Worm (Caenorhabditis elegans) whole organism, mixed stage, embryonic: ENCODE data around the gene copb-1.
A peak's percentile ranks its signal among the peaks of the same experiment; 100 is the strongest.
"Not testable (repeated sequence)": the region's sequence is repeated elsewhere in the genome, so short reads cannot be mapped to it uniquely, and the experiment has no call there.

Source experiments
- M03D4.4 ChIP-seq: sonication (generic microtip); optimal IDR thresholded peaks from 2 replicates; lab custom pipeline; 2017; ENCODE audit warnings: mild to moderate bottlenecking, missing genetic modification characterization, missing compliant biosample characterization
- blmp-1 ChIP-seq: fragments of 150-350 bp; optimal IDR thresholded peaks from 2 replicates; lab custom pipeline; 2014; ENCODE audit warnings: missing biosample characterization, missing genetic modification characterization
- ceh-39 ChIP-seq: fragments of 150-350 bp; optimal IDR thresholded peaks from 2 replicates; lab custom pipeline; 2014; ENCODE audit warnings: missing biosample characterization, missing genetic modification characterization
- ceh-43 ChIP-seq: fragments of 200-800 bp; sonication (Bioruptor generic); optimal IDR thresholded peaks from 2 replicates; lab custom pipeline; 2018; ENCODE audit warnings: mild to moderate bottlenecking, missing genetic modification characterization, moderate library complexity, missing compliant biosample characterization
- ces-1 ChIP-seq: fragments of 150-350 bp; optimal IDR thresholded peaks from 2 replicates; lab custom pipeline; 2014; ENCODE audit warnings: missing biosample characterization, missing genetic modification reagents, missing genetic modification characterization
- cnd-1 ChIP-seq: fragments of 200-800 bp; sonication (Bioruptor generic); optimal IDR thresholded peaks from 2 replicates; lab custom pipeline; 2018; ENCODE audit warnings: mild to moderate bottlenecking, missing genetic modification characterization, missing compliant biosample characterization
- drap-1 ChIP-seq: fragments of 200-800 bp; sonication (Bioruptor generic); optimal IDR thresholded peaks from 3 replicates; lab custom pipeline; 2018; ENCODE audit warnings: mild to moderate bottlenecking, missing genetic modification characterization, missing compliant biosample characterization
- elt-1 ChIP-seq: sonication (generic microtip); optimal IDR thresholded peaks from 2 replicates; lab custom pipeline; 2017; ENCODE audit warnings: missing genetic modification characterization, mild to moderate bottlenecking, missing compliant biosample characterization, antibody characterized with exemption, moderate library complexity, borderline replicate concordance; ENCODE audit not compliant: insufficient read depth
- flh-1 ChIP-seq: fragments of 200-800 bp; sonication (Bioruptor generic); optimal IDR thresholded peaks from 2 replicates; lab custom pipeline; 2018; ENCODE audit warnings: mild to moderate bottlenecking, missing genetic modification characterization, moderate library complexity, missing compliant biosample characterization
- ham-2 ChIP-seq: fragments of 200-800 bp; sonication (Bioruptor generic); optimal IDR thresholded peaks from 2 replicates; lab custom pipeline; 2018; ENCODE audit warnings: mild to moderate bottlenecking, missing genetic modification characterization, missing compliant biosample characterization
- lin-13 ChIP-seq: fragments of 150-350 bp; optimal IDR thresholded peaks from 2 replicates; lab custom pipeline; 2014; ENCODE audit warnings: missing biosample characterization, missing genetic modification characterization
- lin-32 ChIP-seq: fragments of 200-800 bp; sonication (Bioruptor generic); optimal IDR thresholded peaks from 2 replicates; lab custom pipeline; 2018; ENCODE audit warnings: mild to moderate bottlenecking, missing genetic modification characterization, missing compliant biosample characterization
- mab-5 ChIP-seq: fragments of 150-350 bp; optimal IDR thresholded peaks from 2 replicates; lab custom pipeline; 2014; ENCODE audit warnings: missing biosample characterization, missing genetic modification characterization
- mls-2 ChIP-seq: sonication (generic microtip); optimal IDR thresholded peaks from 2 replicates; lab custom pipeline; 2016; ENCODE audit warnings: mild to moderate bottlenecking, missing genetic modification characterization, moderate library complexity, missing compliant biosample characterization
- nhr-12 ChIP-seq: fragments of 150-350 bp; optimal IDR thresholded peaks from 2 replicates; lab custom pipeline; 2014; ENCODE audit warnings: missing biosample characterization, missing genetic modification characterization
- nhr-237 ChIP-seq: fragments of 150-350 bp; optimal IDR thresholded peaks from 2 replicates; lab custom pipeline; 2014; ENCODE audit warnings: missing biosample characterization, missing genetic modification characterization
- nhr-28 ChIP-seq: fragments of 150-350 bp; optimal IDR thresholded peaks from 2 replicates; lab custom pipeline; 2014; ENCODE audit warnings: missing biosample characterization, missing genetic modification characterization
- nhr-76 ChIP-seq: sonication (generic microtip); optimal IDR thresholded peaks from 2 replicates; lab custom pipeline; 2017; ENCODE audit warnings: missing biosample characterization, missing genetic modification characterization
- pha-4 ChIP-seq: fragments of 150-350 bp; optimal IDR thresholded peaks from 2 replicates; lab custom pipeline; 2018; ENCODE audit warnings: missing biosample characterization, missing genetic modification reagents, missing genetic modification characterization
- sem-2 ChIP-seq: fragments of 200-800 bp; sonication (Bioruptor generic); optimal IDR thresholded peaks from 2 replicates; lab custom pipeline; 2018; ENCODE audit warnings: mild to moderate bottlenecking, missing genetic modification characterization, missing compliant biosample characterization
- snpc-4 ChIP-seq: fragments of 150-350 bp; optimal IDR thresholded peaks from 2 replicates; lab custom pipeline; 2014; ENCODE audit warnings: missing biosample characterization, missing genetic modification characterization
- sptf-1 ChIP-seq: sonication (generic microtip); optimal IDR thresholded peaks from 2 replicates; lab custom pipeline; 2017; ENCODE audit warnings: mild to moderate bottlenecking, missing genetic modification characterization, moderate library complexity, missing compliant biosample characterization
- tbx-8 ChIP-seq: fragments of 200-800 bp; sonication (Bioruptor generic); optimal IDR thresholded peaks from 2 replicates; lab custom pipeline; 2018; ENCODE audit warnings: mild to moderate bottlenecking, missing genetic modification characterization, moderate library complexity, missing compliant biosample characterization
- unc-120 ChIP-seq: sonication (generic microtip); optimal IDR thresholded peaks from 2 replicates; lab custom pipeline; 2017; ENCODE audit warnings: missing genetic modification characterization, missing compliant biosample characterization; ENCODE audit not compliant: poor library complexity, severe bottlenecking
- unc-39 ChIP-seq: fragments of 150-350 bp; optimal IDR thresholded peaks from 2 replicates; lab custom pipeline; 2014; ENCODE audit warnings: missing biosample characterization, missing genetic modification characterization
- unc-62 ChIP-seq: fragments of 150-350 bp; optimal IDR thresholded peaks from 2 replicates; lab custom pipeline; 2014; ENCODE audit warnings: missing biosample characterization, missing genetic modification reagents, missing genetic modification characterization
- zip-8 ChIP-seq: fragments of 150-350 bp; optimal IDR thresholded peaks from 2 replicates; lab custom pipeline; 2014; ENCODE audit warnings: missing biosample characterization, missing genetic modification characterization
- ztf-11 ChIP-seq: fragments of 150-350 bp; optimal IDR thresholded peaks from 2 replicates; lab custom pipeline; 2014; ENCODE audit warnings: missing biosample characterization, missing genetic modification characterization

copb-1 gene

DNA sequence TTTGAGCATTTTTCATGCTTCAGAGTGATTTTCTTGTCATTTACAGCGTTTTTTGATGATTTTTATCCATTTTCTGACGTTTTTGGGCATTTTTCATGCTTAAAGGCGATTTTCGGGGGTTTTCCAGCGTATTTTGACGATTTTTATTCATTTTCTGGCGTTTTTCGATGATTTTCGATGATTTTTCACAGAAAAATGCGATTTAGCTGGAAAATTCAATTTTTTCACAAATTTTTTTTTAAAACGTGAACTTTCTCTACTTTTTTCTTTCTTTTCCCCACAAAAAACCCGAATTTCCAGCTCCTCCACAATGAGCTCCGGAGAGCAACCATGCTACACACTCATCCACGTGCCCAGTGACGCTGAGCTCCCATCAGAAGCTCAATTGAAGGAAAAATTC is at the start of gene copb-1:
Gene copb-1, plus strand, starts transcription at position 301 of the 400 bp plus-strand sequence.
- TF ChIP-seq cnd-1 (tag; lab: Kevin White, UChicago) (no peak), zip-8 (tag; lab: Kevin White, UChicago) (no peak), M03D4.4 (tag; lab: Kevin White, UChicago) (no peak), mab-5 (tag; lab: Kevin White, UChicago) (no peak), drap-1 (GFP tag; lab: Kevin White, UChicago) (no peak), elt-1 (tag; lab: Kevin White, UChicago) (no peak), unc-62 (GFP tag; lab: Kevin White, UChicago) (no peak), mls-2 (tag; lab: Kevin White, UChicago) (no peak), unc-39 (tag; lab: Kevin White, UChicago) (no peak), ceh-43 (no peak), ztf-11 (no peak), tbx-8 (GFP tag; lab: Kevin White, UChicago) (no peak), lin-13 (tag; lab: Kevin White, UChicago) (no peak), snpc-4 (no peak), flh-1 (no peak), ceh-39 (tag; lab: Kevin White, UChicago) (no peak), nhr-28 (tag; lab: Kevin White, UChicago) (no peak), ham-2 (GFP tag; lab: Kevin White, UChicago) (no peak), nhr-237 (no peak), sem-2 (GFP tag; lab: Kevin White, UChicago) (no peak)

DNA sequence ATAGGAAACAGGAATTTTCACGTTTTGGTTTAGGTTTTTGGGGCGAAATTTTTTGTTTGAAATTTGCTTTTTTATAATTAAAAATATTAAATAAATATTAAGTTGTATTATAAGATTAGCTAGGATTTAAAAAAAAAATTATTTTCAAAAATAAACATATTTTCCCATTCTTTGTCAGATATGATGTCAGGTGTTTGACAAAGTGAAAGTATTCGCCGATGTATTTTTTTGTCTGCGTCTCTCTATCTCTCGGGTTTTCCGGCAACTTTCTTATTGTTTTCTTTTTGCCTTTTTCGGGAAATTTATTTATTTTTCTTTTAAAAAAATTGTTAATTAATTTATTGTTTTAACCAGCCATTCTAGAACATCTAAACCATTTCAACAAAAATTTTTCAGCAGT is 48.2 kb upstream of the copb-1 start:
- no peak for TF ChIP-seq nhr-12
- no peak for TF ChIP-seq unc-120 (tag; lab: Kevin White, UChicago)
- TF ChIP-seq ces-1 (GFP tag; lab: Kevin White, UChicago) = no peak
- TF ChIP-seq blmp-1 (tag; lab: Kevin White, UChicago) = peak; percentile 31
- TF ChIP-seq, all 35 proteins: peak for 1

DNA sequence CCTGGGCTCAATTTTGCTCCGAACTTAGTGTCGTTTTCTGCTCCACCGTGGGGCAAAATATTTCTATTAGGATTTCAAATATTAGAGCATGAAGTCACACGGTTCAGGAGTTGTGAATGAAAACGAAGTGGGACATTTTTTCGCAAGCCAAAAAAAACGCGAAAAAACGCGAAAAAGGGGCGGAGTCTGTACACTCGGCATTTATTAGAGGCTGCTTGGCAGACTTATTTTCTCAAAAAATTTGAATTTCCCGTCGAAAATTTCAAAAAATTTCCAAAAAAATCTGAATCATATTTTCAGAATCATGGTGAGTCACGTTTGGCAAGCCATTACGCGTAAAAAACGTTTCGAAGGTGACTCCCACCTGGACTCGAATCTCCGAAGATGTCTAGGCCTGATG is 46.1 kb upstream of the copb-1 start, which contains the start of gene B0454.6:
Gene B0454.6, plus strand, starts transcription at position 301 of the 400 bp plus-strand sequence.
- TF ChIP-seq snpc-4; nhr-76 (tag; lab: Kevin White, UChicago); nhr-28 (tag; lab: Kevin White, UChicago): not testable (repeated sequence)

DNA sequence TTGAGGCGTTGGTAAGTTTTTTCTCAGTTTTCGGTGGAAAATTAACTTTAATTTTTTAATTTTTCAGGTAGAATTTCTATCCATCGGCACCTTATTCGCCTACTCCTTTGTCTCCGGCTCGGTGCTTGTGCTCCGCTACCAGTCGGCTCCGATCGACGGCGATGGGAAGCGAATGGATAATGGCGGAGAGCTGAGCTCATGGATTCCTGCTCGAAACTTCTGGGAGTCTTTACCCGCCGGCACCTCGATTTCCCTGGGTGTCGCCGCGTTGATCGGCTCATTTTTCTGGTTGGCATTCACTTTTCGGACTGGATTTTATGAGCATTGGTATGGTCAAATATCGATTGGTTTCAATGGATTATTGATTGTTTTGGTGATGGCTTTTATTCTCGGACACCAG is 43.7 kb upstream of the copb-1 start:
- TF ChIP-seq sptf-1 (tag; lab: Kevin White, UChicago) (no peak), lin-32 (GFP tag; lab: Kevin White, UChicago) (no peak), pha-4 (no peak), M03D4.4 (tag; lab: Kevin White, UChicago) (no peak), blmp-1 (tag; lab: Kevin White, UChicago) (no peak), ceh-39 (tag; lab: Kevin White, UChicago) (no peak), ham-2 (GFP tag; lab: Kevin White, UChicago) (no peak), nhr-12 (no peak), unc-39 (tag; lab: Kevin White, UChicago) (no peak), lin-13 (tag; lab: Kevin White, UChicago) (no peak), ztf-11 (no peak), flh-1 (no peak), nhr-76 (tag; lab: Kevin White, UChicago) (no peak)

DNA sequence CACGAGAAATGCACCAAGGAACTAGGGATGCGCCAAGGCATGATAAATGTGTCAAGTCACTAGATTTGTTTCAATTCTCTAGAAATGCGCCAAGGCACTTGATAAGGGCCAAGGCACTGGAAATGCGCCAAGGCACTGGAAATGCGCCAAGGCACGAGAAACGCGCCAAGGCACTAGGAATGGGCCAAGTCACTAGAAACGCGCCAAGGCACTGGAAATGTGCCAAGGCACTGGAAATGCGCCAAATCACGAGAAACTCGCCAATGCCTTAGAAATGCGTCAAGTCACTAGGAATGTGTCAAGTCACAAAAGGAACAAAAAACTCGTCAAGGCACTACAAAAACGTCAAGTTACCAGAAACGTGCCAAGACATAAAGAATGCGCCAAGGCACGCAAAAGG is 42.3 kb upstream of the copb-1 start:
- TF ChIP-seq sptf-1 (tag; lab: Kevin White, UChicago) (no peak), mab-5 (tag; lab: Kevin White, UChicago) (no peak), drap-1 (GFP tag; lab: Kevin White, UChicago) (no peak)

DNA sequence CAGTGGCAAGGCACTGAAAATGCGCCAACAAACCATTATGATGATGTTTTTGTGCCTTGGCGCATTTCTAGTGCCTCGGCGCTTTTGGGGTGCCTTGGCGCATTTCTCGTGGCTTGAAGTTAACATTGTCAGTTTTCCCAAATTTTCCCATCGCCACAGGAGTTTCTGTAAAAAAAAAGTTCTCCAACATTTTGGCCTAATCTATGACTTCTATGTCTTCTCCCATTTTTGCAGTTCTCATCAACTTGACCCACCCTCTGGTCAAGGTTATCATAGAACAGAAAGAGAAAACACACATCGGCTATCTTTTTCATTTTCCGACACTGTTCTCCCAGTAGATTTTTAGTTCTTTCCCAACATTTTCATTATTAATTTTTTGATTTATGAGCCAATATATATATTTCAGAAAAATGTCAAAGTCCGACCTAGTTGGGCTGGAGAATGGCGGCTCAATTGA is 40.1 kb upstream of the copb-1 start, which contains the start of the genes B0454.26 and B0454.5:
Gene B0454.26, minus strand, starts transcription at position 101 of the 457 bp plus-strand sequence.
Gene B0454.5, plus strand, starts transcription at position 407 of the 457 bp plus-strand sequence.
- TF ChIP-seq nhr-237 = no peak
- no peak for TF ChIP-seq ces-1 (GFP tag; lab: Kevin White, UChicago)
- no peak for TF ChIP-seq cnd-1 (tag; lab: Kevin White, UChicago)
- TF ChIP-seq unc-39 (tag; lab: Kevin White, UChicago) = no peak
